Worm (Caenorhabditis elegans) whole organism, late embryonic: ENCODE results near the gene srxa-2.

Experiments
- K02D7.2 ChIP-seq: sonication (generic microtip); optimal IDR thresholded peaks from 2 replicates; lab custom pipeline; 2017; ENCODE audit warnings: mild to moderate bottlenecking, missing genetic modification characterization, missing compliant biosample characterization
- T23F11.4 ChIP-seq: fragments of 200-800 bp; sonication (Bioruptor generic); optimal IDR thresholded peaks from 2 replicates; lab custom pipeline; 2018; ENCODE audit warnings: mild to moderate bottlenecking, missing genetic modification characterization, missing compliant biosample characterization
- Y22D7AL.16 ChIP-seq: sonication (generic microtip); optimal IDR thresholded peaks from 2 replicates; lab custom pipeline; 2016; ENCODE audit warnings: missing genetic modification characterization, missing compliant biosample characterization
- ama-1 ChIP-seq: fragments of 150-350 bp; optimal IDR thresholded peaks from 2 replicates; lab custom pipeline; 2014
- ceh-18 ChIP-seq: sonication (generic microtip); optimal IDR thresholded peaks from 2 replicates; lab custom pipeline; 2016; ENCODE audit warnings: missing genetic modification characterization, missing compliant biosample characterization
- ceh-19 ChIP-seq: fragments of 200-800 bp; sonication (Bioruptor generic); optimal IDR thresholded peaks from 2 replicates; lab custom pipeline; 2018; ENCODE audit warnings: mild to moderate bottlenecking, missing genetic modification characterization, missing compliant biosample characterization
- ceh-2 ChIP-seq: sonication (generic microtip); optimal IDR thresholded peaks from 2 replicates; lab custom pipeline; 2016; ENCODE audit warnings: missing genotype, missing genetic modification characterization, missing compliant biosample characterization
- ceh-22 ChIP-seq: sonication (generic microtip); optimal IDR thresholded peaks from 2 replicates; lab custom pipeline; 2017; ENCODE audit warnings: missing biosample characterization, missing genetic modification characterization
- ceh-24 ChIP-seq: sonication (generic microtip); optimal IDR thresholded peaks from 2 replicates; lab custom pipeline; 2016; ENCODE audit warnings: mild to moderate bottlenecking, missing genetic modification characterization, missing compliant biosample characterization
- ceh-31 ChIP-seq: sonication (generic microtip); optimal IDR thresholded peaks from 2 replicates; lab custom pipeline; 2016; ENCODE audit warnings: missing genetic modification characterization, missing compliant biosample characterization
- ceh-34 ChIP-seq: sonication (generic microtip); optimal IDR thresholded peaks from 2 replicates; lab custom pipeline; 2016; ENCODE audit warnings: mild to moderate bottlenecking, missing genetic modification characterization, missing compliant biosample characterization
- ceh-45 ChIP-seq: fragments of 200-800 bp; sonication (Bioruptor generic); IDR thresholded peaks from 2 replicates; pipeline ENCODE4 v1.3.6; 2022; ENCODE audit warnings: missing genetic modification reagents, missing genetic modification characterization, missing compliant biosample characterization
- dmd-4 ChIP-seq: sonication (generic microtip); optimal IDR thresholded peaks from 2 replicates; lab custom pipeline; 2016; ENCODE audit warnings: borderline replicate concordance, missing genetic modification characterization, missing compliant biosample characterization
- dve-1 ChIP-seq: sonication (generic microtip); optimal IDR thresholded peaks from 2 replicates; lab custom pipeline; 2017; ENCODE audit warnings: antibody characterized with exemption, mild to moderate bottlenecking, missing genetic modification characterization, missing compliant biosample characterization
- elt-2 ChIP-seq: sonication (generic microtip); optimal IDR thresholded peaks from 2 replicates; lab custom pipeline; 2016; ENCODE audit warnings: missing genetic modification reagents, missing genetic modification characterization, missing compliant biosample characterization
- ets-4 ChIP-seq: sonication (generic microtip); optimal IDR thresholded peaks from 2 replicates; lab custom pipeline; 2016; ENCODE audit warnings: missing genetic modification characterization, missing compliant biosample characterization
- eyg-1 ChIP-seq: sonication (generic microtip); optimal IDR thresholded peaks from 2 replicates; lab custom pipeline; 2016; ENCODE audit warnings: missing genotype, missing genetic modification characterization, missing compliant biosample characterization
- hlh-13 ChIP-seq: fragments of 200-800 bp; sonication (Bioruptor generic); optimal IDR thresholded peaks from 2 replicates; lab custom pipeline; 2018; ENCODE audit warnings: mild to moderate bottlenecking, missing genetic modification characterization, missing compliant biosample characterization
- hlh-8 ChIP-seq: sonication (generic microtip); optimal IDR thresholded peaks from 2 replicates; lab custom pipeline; 2016; ENCODE audit warnings: missing genotype, missing genetic modification characterization, missing compliant biosample characterization
- lim-6 ChIP-seq: sonication (generic microtip); optimal IDR thresholded peaks from 2 replicates; lab custom pipeline; 2016; ENCODE audit warnings: missing genetic modification characterization, missing compliant biosample characterization
- lin-11 ChIP-seq: fragments of 200-800 bp; sonication (Bioruptor generic); optimal IDR thresholded peaks from 2 replicates; lab custom pipeline; 2018; ENCODE audit warnings: mild to moderate bottlenecking, missing genetic modification characterization, missing compliant biosample characterization
- madf-2 ChIP-seq: sonication (generic microtip); optimal IDR thresholded peaks from 2 replicates; lab custom pipeline; 2017; ENCODE audit warnings: missing genetic modification characterization, missing compliant biosample characterization
- nfya-1 ChIP-seq: sonication (generic microtip); optimal IDR thresholded peaks from 2 replicates; lab custom pipeline; 2017; ENCODE audit warnings: missing genetic modification characterization, mild to moderate bottlenecking, missing compliant biosample characterization, antibody characterized with exemption, moderate library complexity
- nhr-11 ChIP-seq: fragments of 150-350 bp; optimal IDR thresholded peaks from 2 replicates; lab custom pipeline; 2014; ENCODE audit warnings: missing biosample characterization, missing genetic modification characterization
- odd-2 ChIP-seq: sonication (generic microtip); optimal IDR thresholded peaks from 2 replicates; lab custom pipeline; 2017; ENCODE audit warnings: antibody characterized with exemption, mild to moderate bottlenecking, missing genetic modification characterization, missing compliant biosample characterization
- pag-3 ChIP-seq: sonication (generic microtip); optimal IDR thresholded peaks from 2 replicates; lab custom pipeline; 2016; ENCODE audit warnings: missing compliant biosample characterization, missing genetic modification characterization, borderline replicate concordance
- pat-9 ChIP-seq: fragments of 200-800 bp; sonication (Bioruptor generic); optimal IDR thresholded peaks from 2 replicates; lab custom pipeline; 2018; ENCODE audit warnings: mild to moderate bottlenecking, missing genetic modification characterization, moderate library complexity, missing compliant biosample characterization
- pha-4 ChIP-seq: fragments of 150-350 bp; optimal IDR thresholded peaks from 2 replicates; lab custom pipeline; 2018; ENCODE audit warnings: missing biosample characterization, missing genetic modification reagents, missing genetic modification characterization
- pros-1 ChIP-seq: fragments of 150-350 bp; optimal IDR thresholded peaks from 2 replicates; lab custom pipeline; 2014; ENCODE audit warnings: missing biosample characterization, missing genetic modification reagents, missing genetic modification characterization
- ref-2 ChIP-seq: sonication (generic microtip); optimal IDR thresholded peaks from 2 replicates; lab custom pipeline; 2016; ENCODE audit warnings: missing genetic modification characterization, missing compliant biosample characterization
- rnt-1 ChIP-seq: sonication (generic microtip); optimal IDR thresholded peaks from 2 replicates; lab custom pipeline; 2016; ENCODE audit warnings: missing genetic modification characterization, missing compliant biosample characterization
- syd-9 ChIP-seq: sonication (generic microtip); optimal IDR thresholded peaks from 2 replicates; lab custom pipeline; 2016; ENCODE audit warnings: mild to moderate bottlenecking, missing genetic modification characterization, moderate library complexity, missing compliant biosample characterization
- tbx-2 ChIP-seq: sonication (generic microtip); optimal IDR thresholded peaks from 2 replicates; lab custom pipeline; 2016; ENCODE audit warnings: missing genetic modification characterization, missing compliant biosample characterization
- unc-42 ChIP-seq: sonication (generic microtip); optimal IDR thresholded peaks from 2 replicates; lab custom pipeline; 2016; ENCODE audit warnings: missing genotype, missing genetic modification characterization, missing compliant biosample characterization
- unc-55 ChIP-seq: sonication (generic microtip); optimal IDR thresholded peaks from 2 replicates; lab custom pipeline; 2017; ENCODE audit warnings: missing biosample characterization, missing genetic modification reagents, missing genetic modification characterization
- unc-86 ChIP-seq: sonication (generic microtip); optimal IDR thresholded peaks from 2 replicates; lab custom pipeline; 2016; ENCODE audit warnings: missing genetic modification characterization, missing compliant biosample characterization
- zip-5 ChIP-seq: sonication (generic microtip); optimal IDR thresholded peaks from 2 replicates; lab custom pipeline; 2016; ENCODE audit warnings: missing genetic modification characterization, missing compliant biosample characterization
- ztf-16 ChIP-seq: sonication (generic microtip); optimal IDR thresholded peaks from 2 replicates; lab custom pipeline; 2017; ENCODE audit warnings: missing genetic modification characterization, missing compliant biosample characterization

Gene srxa-2

DNA sequence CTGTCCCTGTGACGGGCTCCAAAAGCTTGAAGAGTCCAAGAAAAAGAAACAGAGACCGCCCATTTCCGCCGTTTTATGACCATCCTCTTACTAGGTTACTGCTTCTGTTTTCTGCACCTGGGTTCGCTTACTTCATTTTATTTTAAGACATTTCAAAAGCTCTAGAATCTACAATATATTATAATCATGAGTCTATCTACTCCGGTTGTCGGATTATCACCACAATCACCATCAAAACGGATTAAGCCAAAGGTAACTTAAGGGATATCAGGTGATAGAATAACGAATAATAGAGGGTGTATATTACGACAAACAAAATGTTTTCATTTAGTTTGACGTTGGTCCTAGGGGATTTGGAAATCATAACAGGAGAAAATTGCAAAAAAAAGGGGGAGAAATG, 9.1 kb downstream of the srxa-2 start:
- no peak for TF ChIP-seq eyg-1 (tag; lab: Kevin White, UChicago)

DNA sequence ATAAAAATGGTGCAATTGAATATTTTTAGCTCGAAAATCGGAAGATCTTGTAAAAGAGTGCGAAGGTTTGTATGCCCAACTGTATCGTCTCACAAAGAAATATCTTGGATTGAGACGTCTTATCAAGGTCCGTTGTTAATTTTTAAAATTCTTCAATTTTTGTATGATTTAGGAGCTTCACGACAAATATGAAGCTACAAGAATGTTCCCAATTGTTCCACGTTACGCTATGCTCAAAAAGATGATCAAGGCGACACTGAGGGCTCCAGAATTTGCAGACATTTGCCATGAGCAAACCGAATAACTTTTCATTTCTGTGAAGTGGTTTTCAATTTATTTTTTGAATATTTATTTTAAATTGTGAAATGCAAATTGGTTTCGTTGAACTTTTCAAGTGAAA, 15.6 kb downstream of the srxa-2 start:
- no peak for TF ChIP-seq K02D7.2 (tag; lab: Kevin White, UChicago)
- TF ChIP-seq dmd-4 (tag; lab: Kevin White, UChicago) = no peak
- no peak for TF ChIP-seq Y22D7AL.16 (tag; lab: Kevin White, UChicago)
- TF ChIP-seq pha-4 (tag; lab: Kevin White, UChicago) = no peak
- no peak for TF ChIP-seq lim-6 (tag; lab: Kevin White, UChicago)
- no peak for TF ChIP-seq dve-1 (tag; lab: Kevin White, UChicago)
- TF ChIP-seq nhr-11 = no peak
- no peak for TF ChIP-seq lin-11
- TF ChIP-seq unc-42 (tag; lab: Kevin White, UChicago) = no peak
- no peak for TF ChIP-seq eyg-1 (tag; lab: Kevin White, UChicago)
- TF ChIP-seq ceh-24 (tag; lab: Kevin White, UChicago) = no peak
- no peak for TF ChIP-seq ets-4 (tag; lab: Kevin White, UChicago)
- TF ChIP-seq pag-3 (tag; lab: Kevin White, UChicago) = no peak
- no peak for TF ChIP-seq ceh-18 (tag; lab: Kevin White, UChicago)
- TF ChIP-seq T23F11.4 (GFP tag; lab: Kevin White, UChicago) = no peak
- TF ChIP-seq ceh-45 (GFP tag; lab: Robert Waterston, UW) = no peak
- TF ChIP-seq ceh-31 (tag; lab: Kevin White, UChicago) = no peak
- TF ChIP-seq, all 69 proteins: peak for 0

DNA sequence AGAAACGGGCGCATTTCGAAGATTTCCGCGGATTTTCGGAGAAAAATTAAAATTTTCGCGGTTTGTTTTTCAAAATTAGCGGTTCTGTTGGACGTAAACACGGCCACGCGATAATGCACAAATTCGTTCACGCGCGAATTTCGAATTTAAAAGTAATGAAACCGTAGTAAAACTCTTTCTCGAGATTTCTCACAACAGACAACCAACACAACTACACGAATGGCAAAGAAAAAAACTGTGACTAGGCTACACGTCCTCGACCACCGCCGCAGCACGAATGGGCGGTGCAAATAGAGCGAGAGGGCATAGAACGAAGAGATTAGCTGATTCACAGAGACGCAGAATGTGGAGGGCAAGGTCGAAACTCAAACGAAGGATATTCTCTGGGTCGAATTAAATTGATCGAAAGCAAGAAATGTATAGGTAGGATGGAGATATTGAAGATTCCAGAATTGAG, 17.7 kb downstream of the srxa-2 start, which contains the start of gene idh-1:
TSS of gene idh-1 (minus strand) at position 228 of the 457 bp plus-strand sequence.
- TF ChIP-seq madf-2 (tag; lab: Kevin White, UChicago) (no peak), ceh-31 (tag; lab: Kevin White, UChicago) (peak; percentile 6), syd-9 (tag; lab: Kevin White, UChicago) (no peak), nfya-1 (tag; lab: Kevin White, UChicago) (peak; percentile 12), tbx-2 (tag; lab: Kevin White, UChicago) (peak; percentile 14), ets-4 (tag; lab: Kevin White, UChicago) (no peak), ceh-2 (tag; lab: Kevin White, UChicago) (peak; percentile 1)

DNA sequence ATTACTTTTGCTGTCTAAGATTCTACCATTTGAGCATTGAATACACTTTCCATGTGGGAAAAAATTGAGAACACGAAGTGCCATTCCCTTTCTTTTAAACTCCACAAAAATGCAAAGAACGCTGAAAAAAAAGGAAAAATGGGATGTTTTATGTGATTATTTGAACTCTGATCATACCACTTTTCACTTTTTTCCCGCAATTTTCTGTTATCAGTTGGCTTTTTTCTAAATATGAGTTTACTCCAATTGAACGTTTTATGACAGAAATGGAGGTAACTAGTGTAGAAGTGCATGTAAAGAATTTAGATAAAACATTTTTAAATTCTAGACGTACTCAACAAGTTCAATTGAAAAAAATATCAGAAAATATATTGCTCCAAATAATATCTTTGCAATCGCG, 18.2 kb downstream of the srxa-2 start:
- TF ChIP-seq ref-2 (tag; lab: Kevin White, UChicago) (no peak), ceh-24 (tag; lab: Kevin White, UChicago) (no peak)

DNA sequence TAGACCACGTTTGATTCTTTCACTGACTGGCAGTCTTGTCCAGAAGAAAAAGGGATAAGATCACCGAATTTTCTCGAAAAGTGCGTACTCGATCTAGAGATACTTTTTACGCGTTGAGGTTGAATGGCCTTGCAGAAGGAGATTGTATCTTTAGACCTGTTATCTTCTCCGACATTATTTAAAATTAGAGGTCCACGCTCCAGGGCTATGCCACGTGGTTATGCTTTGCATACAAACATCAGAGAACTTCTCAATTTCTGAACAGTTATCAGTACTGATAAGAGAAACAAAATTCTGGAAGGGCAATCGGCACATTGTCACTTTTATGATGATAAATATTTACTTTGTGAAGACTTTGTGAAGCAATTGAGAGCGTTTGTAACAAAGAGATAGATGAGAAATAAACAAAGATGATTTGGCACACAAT, 18.9 kb downstream of the srxa-2 start:
- TF ChIP-seq lin-11 (no peak), elt-2 (tag; lab: Kevin White, UChicago) (peak; percentile 93)

DNA sequence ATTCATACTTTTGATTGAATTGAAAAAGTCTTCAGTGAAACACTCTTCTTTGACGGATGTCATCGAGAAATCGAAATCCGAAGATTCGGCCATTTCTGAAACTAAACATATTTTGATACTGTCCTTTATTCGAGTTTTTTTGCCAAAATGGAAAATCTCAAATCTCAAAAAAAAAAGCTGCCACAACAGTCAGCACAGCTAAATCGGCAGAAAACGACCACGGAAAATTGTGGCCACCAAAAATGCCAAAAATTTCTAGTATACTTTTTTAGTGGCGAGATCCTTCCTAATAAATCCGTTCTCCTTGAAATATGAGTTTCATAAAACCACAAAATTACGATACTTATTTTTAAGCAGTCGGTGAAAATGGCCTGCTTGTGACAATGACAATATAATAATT, 20.7 kb downstream of the srxa-2 start, which contains the start of gene F38E11.9:
TSS of gene F38E11.9 (minus strand) at position 101 of the 400 bp plus-strand sequence.
- TF ChIP-seq ceh-2 (tag; lab: Kevin White, UChicago) (no peak), hlh-8 (tag; lab: Kevin White, UChicago) (no peak)

DNA sequence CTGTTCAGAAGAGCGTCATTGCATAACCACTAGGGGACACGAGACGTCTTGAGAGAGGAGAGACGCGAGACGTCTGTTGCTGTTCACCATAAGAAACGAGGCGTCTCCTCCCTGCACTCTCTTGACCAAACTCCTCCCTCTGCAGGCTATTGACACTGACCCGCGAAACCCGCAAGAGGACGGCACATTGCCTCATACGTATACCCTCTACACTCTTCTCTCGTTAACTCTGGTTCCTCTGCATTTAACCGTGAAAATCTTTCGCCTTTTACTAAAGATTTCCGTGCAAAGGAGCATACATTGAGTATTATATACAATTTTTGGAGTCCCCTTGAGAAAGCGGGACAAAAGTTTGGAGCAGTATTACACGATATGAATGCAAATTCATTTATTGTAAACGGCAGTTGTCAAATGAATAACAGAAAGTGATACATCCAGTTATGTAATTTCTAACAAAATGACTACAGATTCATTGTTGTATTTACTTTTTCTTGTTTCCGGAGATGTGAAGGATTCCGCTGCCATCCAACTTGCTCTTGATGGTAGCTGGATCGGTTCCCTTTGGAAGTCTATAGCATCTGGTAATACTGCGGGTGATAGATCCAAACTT, 21.3 kb downstream of the srxa-2 start:
- TF ChIP-seq ceh-2 (tag; lab: Kevin White, UChicago) = peak; percentile 41
- peak; percentile 59 for TF ChIP-seq syd-9 (tag; lab: Kevin White, UChicago)
- TF ChIP-seq ztf-16 (tag; lab: Kevin White, UChicago) = peak; percentile 40
- TF ChIP-seq hlh-13 (GFP tag; lab: Kevin White, UChicago) = no peak
- peak; percentile 61 for TF ChIP-seq pros-1 (tag; lab: Kevin White, UChicago)
- peak; percentile 16 for TF ChIP-seq ceh-22 (tag; lab: Kevin White, UChicago)
- TF ChIP-seq zip-5 (tag; lab: Kevin White, UChicago) = no peak
- no peak for TF ChIP-seq unc-86
- peak; percentile 36 for TF ChIP-seq ceh-19 (GFP tag; lab: Kevin White, UChicago)
- TF ChIP-seq rnt-1 = peak; percentile 67
- TF ChIP-seq ref-2 (tag; lab: Kevin White, UChicago) = peak; percentile 76
- peak; percentile 61 for TF ChIP-seq ets-4 (tag; lab: Kevin White, UChicago)
- TF ChIP-seq ama-1 = peak; percentile 97
- peak; percentile 83 for TF ChIP-seq nfya-1 (tag; lab: Kevin White, UChicago)
- TF ChIP-seq odd-2 (tag; lab: Kevin White, UChicago) = no peak
- no peak for TF ChIP-seq pag-3 (tag; lab: Kevin White, UChicago)
- no peak for TF ChIP-seq lin-11
- peak; percentile 82 for TF ChIP-seq ceh-34
- TF ChIP-seq pha-4 (tag; lab: Kevin White, UChicago) = no peak
- TF ChIP-seq pat-9 = no peak
- peak; percentile 50 for TF ChIP-seq unc-55 (GFP tag; lab: Kevin White, UChicago)
